Worm (Caenorhabditis elegans): ENCODE measurements around the gene C44C11.6.
A peak's percentile ranks its signal among the peaks of the same experiment; 100 is the strongest.

The C44C11.6 gene

DNA sequence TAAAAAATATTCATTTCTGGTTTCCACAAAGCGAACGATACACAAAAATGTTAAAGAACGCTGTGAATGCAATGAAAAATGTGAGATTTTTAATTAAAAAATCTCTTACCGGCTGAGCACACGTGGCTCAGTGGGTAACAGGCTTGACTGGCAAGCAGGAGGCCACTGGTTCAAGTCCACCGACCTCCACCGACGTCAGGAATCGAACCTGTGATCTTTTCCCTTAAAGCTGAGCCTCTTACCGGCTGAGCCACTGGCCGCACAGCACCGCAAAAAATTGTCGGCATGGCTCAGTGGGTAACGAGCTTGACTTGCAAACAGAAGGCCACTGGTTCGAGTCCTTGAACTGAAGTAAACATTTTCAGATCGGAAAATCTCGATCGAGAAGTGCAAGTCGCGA lies at the start of gene C44C11.6:
Gene C44C11.6, plus strand, starts transcription at position 23 of the 400 bp plus-strand sequence.
- TF ChIP-seq elt-2 (tag; optimal IDR thresholded peaks at IDR 0.05) (peak; percentile 30), ceh-16 (tag; optimal IDR thresholded peaks at IDR 0.05) (no peak)

DNA sequence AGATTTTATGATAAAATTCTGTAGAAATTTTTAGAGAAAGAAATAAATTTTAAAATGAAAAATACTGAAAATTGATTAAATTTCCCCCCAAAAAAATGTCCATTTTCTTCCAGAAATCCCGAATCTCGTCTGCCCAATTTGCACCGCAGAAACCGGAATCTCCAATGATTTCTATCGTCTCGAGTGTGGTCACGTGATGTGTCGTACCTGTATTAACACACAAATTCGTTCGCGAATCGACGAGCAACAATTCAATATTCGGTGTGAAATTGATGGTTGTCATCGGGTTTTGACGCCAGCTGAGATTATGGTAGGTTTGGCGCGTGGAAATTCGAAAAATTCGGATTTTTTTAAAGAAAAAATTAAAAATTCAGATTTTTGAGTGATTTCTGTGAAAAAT lies 48.0 kb upstream of the C44C11.6 start:
- TF ChIP-seq skn-1 (tag; optimal IDR thresholded peaks at IDR 0.05) (no peak), hmg-11 (tag; optimal IDR thresholded peaks at IDR 0.05) (no peak), fos-1 (tag; optimal IDR thresholded peaks at IDR 0.05) (no peak), unc-62 (GFP tag; optimal IDR thresholded peaks at IDR 0.05) (no peak), nhr-77 (tag; optimal IDR thresholded peaks at IDR 0.05) (no peak), elt-2 (tag; optimal IDR thresholded peaks at IDR 0.05) (no peak), tbx-2 (tag; optimal IDR thresholded peaks at IDR 0.05) (no peak), fkh-2 (tag; optimal IDR thresholded peaks at IDR 0.05) (no peak), egl-5 (tag; optimal IDR thresholded peaks at IDR 0.05) (no peak), daf-12 (tag; optimal IDR thresholded peaks at IDR 0.05) (no peak), R02D3.7 (tag; optimal IDR thresholded peaks at IDR 0.05) (no peak), nhr-76 (tag; optimal IDR thresholded peaks at IDR 0.05) (no peak), ztf-11 (tag; optimal IDR thresholded peaks at IDR 0.05) (no peak), elt-3 (tag; optimal IDR thresholded peaks at IDR 0.05) (no peak), pqm-1 (tag; optimal IDR thresholded peaks at IDR 0.05) (no peak), snpc-4 (tag; optimal IDR thresholded peaks at IDR 0.05) (no peak), nhr-12 (tag; optimal IDR thresholded peaks at IDR 0.05) (no peak), egl-27 (tag; optimal IDR thresholded peaks at IDR 0.05) (no peak), nfya-1 (tag; optimal IDR thresholded peaks at IDR 0.05; ENCODE audit: insufficient read depth) (no peak), nhr-23 (tag; optimal IDR thresholded peaks at IDR 0.05) (no peak)

DNA sequence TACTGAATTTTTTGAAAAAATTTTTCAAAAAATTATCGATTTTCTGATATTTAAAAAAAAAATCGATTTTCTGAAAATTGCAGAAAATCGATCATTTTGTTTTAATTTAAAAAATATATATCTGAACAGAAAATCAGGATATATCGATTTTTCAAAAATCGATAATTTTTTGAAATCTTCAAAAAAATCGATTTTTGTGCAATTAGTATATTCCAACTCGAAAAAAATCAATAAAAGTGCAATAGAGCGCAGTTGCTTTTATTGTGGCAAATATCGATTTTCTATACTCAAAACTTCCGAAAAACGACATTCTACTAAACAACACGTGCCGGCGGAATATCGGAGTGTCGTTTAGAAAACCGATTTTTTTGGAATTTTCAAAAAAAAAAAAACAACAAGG lies 43.9 kb upstream of the C44C11.6 start:
- TF ChIP-seq nhr-237 (tag; optimal IDR thresholded peaks at IDR 0.05): no peak
- TF ChIP-seq eor-1 (tag; optimal IDR thresholded peaks at IDR 0.05): no peak
- no peak for TF ChIP-seq egl-27 (tag; optimal IDR thresholded peaks at IDR 0.05)
- peak; percentile 93 for TF ChIP-seq ceh-28 (tag; optimal IDR thresholded peaks at IDR 0.05)

DNA sequence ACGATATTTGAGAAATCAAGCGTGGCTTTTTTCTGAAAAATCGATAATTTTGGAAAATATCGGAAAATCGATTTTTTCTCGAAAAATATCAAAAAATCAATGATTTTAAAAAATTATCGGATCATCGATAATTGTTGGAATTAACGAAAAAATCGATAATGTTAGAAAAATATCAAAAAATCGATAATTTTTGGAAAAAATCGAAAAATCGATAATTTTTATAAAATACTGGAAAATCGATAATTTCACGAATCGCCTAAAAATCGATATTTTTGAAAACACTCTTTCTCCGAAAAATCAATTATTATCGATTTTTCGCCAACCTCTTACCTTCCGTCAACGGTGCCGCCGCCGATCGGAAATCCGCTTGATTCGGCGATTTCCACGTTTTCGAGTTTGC lies 43.4 kb upstream of the C44C11.6 start:
- TF ChIP-seq ceh-28 (tag; optimal IDR thresholded peaks at IDR 0.05) (peak; percentile 98), nhr-25 (tag; optimal IDR thresholded peaks at IDR 0.05) (no peak)

DNA sequence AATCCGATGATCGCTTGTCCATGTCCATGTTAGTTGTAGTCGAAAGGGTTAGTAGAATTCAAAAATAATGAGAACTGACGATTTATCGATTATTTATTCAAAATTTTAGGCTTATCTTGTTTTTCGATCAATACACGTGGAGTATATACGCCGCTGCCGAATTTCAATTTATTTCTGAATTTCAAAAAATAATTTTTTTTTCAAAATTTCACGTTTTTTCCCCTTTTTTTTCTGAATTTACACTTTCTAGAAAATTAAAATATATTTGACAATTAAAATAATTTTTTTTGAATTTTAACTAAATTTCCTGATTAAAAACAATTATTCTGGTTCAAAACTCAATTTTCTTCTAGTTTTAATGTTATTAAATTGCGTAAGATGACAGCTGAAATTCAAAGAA lies 42.3 kb upstream of the C44C11.6 start, which contains the start of gene C50E10.1:
Gene C50E10.1, minus strand, starts transcription at position 101 of the 400 bp plus-strand sequence.
- TF ChIP-seq ztf-4 (tag; optimal IDR thresholded peaks at IDR 0.05): no peak
- TF ChIP-seq unc-62 (GFP tag; optimal IDR thresholded peaks at IDR 0.05): no peak
- TF ChIP-seq ceh-82 (tag; optimal IDR thresholded peaks at IDR 0.05): no peak
- no peak for TF ChIP-seq lsy-12 (tag; optimal IDR thresholded peaks at IDR 0.05)
- no peak for TF ChIP-seq fkh-10 (GFP tag; optimal IDR thresholded peaks at IDR 0.05)
- TF ChIP-seq fos-1 (tag; optimal IDR thresholded peaks at IDR 0.05): no peak
- TF ChIP-seq daf-12 (tag; optimal IDR thresholded peaks at IDR 0.05): no peak
- no peak for TF ChIP-seq hmg-11 (tag; optimal IDR thresholded peaks at IDR 0.05)

DNA sequence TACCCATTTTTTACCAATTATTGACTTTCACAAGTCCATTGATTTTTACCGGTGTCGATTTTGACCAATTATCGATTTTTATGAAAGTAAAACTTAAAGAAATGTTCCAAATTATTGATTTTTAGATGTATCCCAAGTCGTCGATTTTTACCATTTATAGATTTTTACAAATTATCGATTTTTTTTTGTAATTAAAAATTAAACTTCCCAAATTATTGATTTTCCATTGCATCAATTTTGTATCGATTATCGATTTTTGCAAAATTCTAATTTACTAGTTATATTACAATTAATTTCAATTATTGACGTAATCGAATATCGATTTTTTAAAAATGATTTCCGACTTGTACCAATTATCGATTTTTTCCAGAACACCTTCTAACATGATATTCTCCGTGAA lies 41.5 kb upstream of the C44C11.6 start, which contains the start of gene sre-50:
Gene sre-50, plus strand, starts transcription at position 384 of the 400 bp plus-strand sequence.
- TF ChIP-seq egl-27 (tag; optimal IDR thresholded peaks at IDR 0.05) (no peak), nhr-43 (tag; optimal IDR thresholded peaks at IDR 0.05; ENCODE audit: poor library complexity, severe bottlenecking) (no peak), ama-1 (optimal IDR thresholded peaks at IDR 0.05) (no peak), ceh-28 (tag; optimal IDR thresholded peaks at IDR 0.05) (peak; percentile 97), nhr-28 (tag; optimal IDR thresholded peaks at IDR 0.05) (no peak)

DNA sequence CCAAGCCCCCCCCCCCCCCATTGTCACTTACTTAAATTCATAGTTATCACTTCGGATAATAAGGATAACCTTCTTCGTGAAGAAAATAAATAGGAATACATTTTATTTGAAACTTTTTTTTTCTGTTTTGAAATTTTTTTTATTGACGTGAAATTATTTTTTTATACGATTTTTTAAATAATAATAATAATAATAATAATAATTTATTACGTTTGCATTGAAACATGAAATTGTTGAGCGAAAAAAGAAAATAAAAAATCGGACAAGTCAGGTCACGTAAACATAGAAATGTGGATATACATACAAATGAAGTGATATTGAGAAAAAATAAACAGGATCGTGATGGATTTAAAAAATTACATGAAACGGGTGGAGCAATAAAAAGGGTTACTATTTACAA lies 35.0 kb upstream of the C44C11.6 start, which contains the start of gene C50E10.2:
Gene C50E10.2, minus strand, starts transcription at position 101 of the 400 bp plus-strand sequence.
- TF ChIP-seq eor-1 (tag; optimal IDR thresholded peaks at IDR 0.05) (no peak), fkh-10 (GFP tag; optimal IDR thresholded peaks at IDR 0.05) (no peak), egl-27 (tag; optimal IDR thresholded peaks at IDR 0.05) (no peak), fos-1 (tag; optimal IDR thresholded peaks at IDR 0.05) (no peak), pqm-1 (tag; optimal IDR thresholded peaks at IDR 0.05) (no peak), nhr-76 (tag; optimal IDR thresholded peaks at IDR 0.05) (no peak), unc-39 (tag; optimal IDR thresholded peaks at IDR 0.05) (no peak), sea-2 (GFP tag; optimal IDR thresholded peaks at IDR 0.05) (no peak), lin-39 (tag; optimal IDR thresholded peaks at IDR 0.05) (no peak), nhr-67 (tag; optimal IDR thresholded peaks at IDR 0.05) (no peak), ama-1 (optimal IDR thresholded peaks at IDR 0.05) (no peak), lin-15B (tag; optimal IDR thresholded peaks at IDR 0.05) (no peak), skn-1 (tag; optimal IDR thresholded peaks at IDR 0.05) (no peak), elt-2 (tag; optimal IDR thresholded peaks at IDR 0.05) (no peak), hmg-11 (tag; optimal IDR thresholded peaks at IDR 0.05) (no peak), elt-1 (tag; optimal IDR thresholded peaks at IDR 0.05) (no peak), mml-1 (tag; optimal IDR thresholded peaks at IDR 0.05) (no peak), aly-2 (tag; optimal IDR thresholded peaks at IDR 0.05) (no peak), tbx-2 (tag; optimal IDR thresholded peaks at IDR 0.05) (no peak), ceh-9 (tag; optimal IDR thresholded peaks at IDR 0.05) (no peak)
